Worm (Caenorhabditis elegans) whole organism, L4 larva: ENCODE results near the gene C27D9.2.

Source experiments
- ama-1 ChIP-seq: fragments of 150-350 bp; optimal IDR thresholded peaks from 2 replicates; lab custom pipeline; 2014; ENCODE audit warnings: inconsistent platforms, mixed read lengths
- lin-1 ChIP-seq: fragments of 200-800 bp; sonication (Bioruptor generic); IDR thresholded peaks from 2 replicates; pipeline ENCODE4 v1.3.6; 2022; ENCODE audit warnings: missing genetic modification reagents, missing genetic modification characterization, missing compliant biosample characterization
- nhr-25 ChIP-seq: sonication (generic microtip); optimal IDR thresholded peaks from 2 replicates; lab custom pipeline; 2017; ENCODE audit warnings: missing genetic modification characterization, mild to moderate bottlenecking, missing compliant biosample characterization, antibody characterized with exemption, moderate library complexity, borderline replicate concordance; ENCODE audit not compliant: insufficient read depth
- pha-4 ChIP-seq, 2 experiments: fragments of 150-350 bp in 1 of 2; fragments of 200-800 bp in 1 of 2; sonication (Bioruptor generic) in 1 of 2; IDR thresholded peaks in 1 of 2; optimal IDR thresholded peaks in 1 of 2; 2 replicates each; pipeline versions ENCODE4 v1.3.6 to Lab custom; 2014 to 2022; ENCODE audit warnings: missing genetic modification characterization in 2 of 2, missing genetic modification reagents in 2 of 2, missing biosample characterization in 1 of 2, missing compliant biosample characterization in 1 of 2
- skn-1 ChIP-seq: fragments of 150-350 bp; optimal IDR thresholded peaks from 2 replicates; lab custom pipeline; 2014; ENCODE audit warnings: missing biosample characterization, missing genetic modification characterization
- zag-1 ChIP-seq: fragments of 150-350 bp; optimal IDR thresholded peaks from 2 replicates; lab custom pipeline; 2014; ENCODE audit warnings: missing biosample characterization, missing genetic modification characterization

ce11 chrII:4806261-4806660, 49.6 kb upstream of the C27D9.2 start:
- TF ChIP-seq ama-1 (lab: Kevin White, UChicago), result no peak
- no peak for TF ChIP-seq pha-4 (GFP tag; IDR thresholded peaks at IDR 0.05; lab: Robert Waterston, UW)
- TF ChIP-seq pha-4 (tag; optimal IDR thresholded peaks at IDR 0.05; lab: Kevin White, UChicago), result no peak
- no peak for TF ChIP-seq lin-1
- TF ChIP-seq skn-1 (tag; lab: Kevin White, UChicago), result no peak
- TF ChIP-seq zag-1 (tag; lab: Kevin White, UChicago), result no peak
- TF ChIP-seq nhr-25, result no peak
